Fruit fly (Drosophila melanogaster) whole organism, embryonic: ENCODE data around the gene CG31126.

ENCODE experiments used
- B-H2 ChIP-seq: fragments of 200-800 bp; sonication (Bioruptor generic); optimal IDR thresholded peaks from 2 replicates; lab custom pipeline; 2018; ENCODE audit warnings: missing biosample characterization, mild to moderate bottlenecking, missing genetic modification characterization
- Bgb ChIP-seq: fragments of 200-800 bp; sonication (Bioruptor generic); IDR thresholded peaks from 2 replicates; pipeline ENCODE4 v1.3.6; 2022; ENCODE audit warnings: missing biosample characterization, missing genetic modification characterization; ENCODE audit not compliant: partially characterized antibody
- CG10267 ChIP-seq: fragments of 200-800 bp; sonication (Bioruptor generic); optimal IDR thresholded peaks from 2 replicates; lab custom pipeline; 2018; ENCODE audit warnings: missing biosample characterization, mild to moderate bottlenecking, missing genetic modification characterization, moderate library complexity
- CG12391 ChIP-seq: fragments of 200-800 bp; sonication (Bioruptor generic); optimal IDR thresholded peaks from 3 replicates; lab custom pipeline; 2018; ENCODE audit warnings: missing biosample characterization, mild to moderate bottlenecking, missing genetic modification characterization, moderate library complexity
- CG12659 ChIP-seq: fragments of 200-800 bp; sonication (Bioruptor generic); optimal IDR thresholded peaks from 3 replicates; lab custom pipeline; 2017; ENCODE audit warnings: mild to moderate bottlenecking, missing biosample characterization, missing genetic modification reagents, missing genetic modification characterization
- CG12942 ChIP-seq: fragments of 200-800 bp; sonication (Bioruptor generic); optimal IDR thresholded peaks from 3 replicates; lab custom pipeline; 2016; ENCODE audit warnings: missing biosample characterization, missing genetic modification characterization
- CG15601 ChIP-seq: fragments of 200-800 bp; sonication (Bioruptor generic); optimal IDR thresholded peaks from 3 replicates; lab custom pipeline; 2019; ENCODE audit warnings: missing biosample characterization, mild to moderate bottlenecking, missing genetic modification characterization, moderate library complexity
- CG17186 ChIP-seq: fragments of 200-800 bp; sonication (Bioruptor generic); optimal IDR thresholded peaks from 3 replicates; lab custom pipeline; 2017; ENCODE audit warnings: missing biosample characterization, missing genetic modification reagents, missing genetic modification characterization
- CG2120 ChIP-seq: fragments of 200-800 bp; sonication (Bioruptor generic); optimal IDR thresholded peaks from 3 replicates; lab custom pipeline; 2016; ENCODE audit warnings: missing biosample characterization, missing genetic modification characterization
- CG2875 ChIP-seq: fragments of 200-800 bp; sonication (Bioruptor generic); optimal IDR thresholded peaks from 2 replicates; lab custom pipeline; 2017; ENCODE audit warnings: missing biosample characterization, mild to moderate bottlenecking, missing genetic modification characterization, missing genetic modification reagents
- CG2889 ChIP-seq: fragments of 200-800 bp; sonication (Bioruptor generic); IDR thresholded peaks from 3 replicates; pipeline ENCODE4 v1.3.6; 2022; ENCODE audit warnings: missing biosample characterization, missing genetic modification characterization
- CG3281 ChIP-seq: fragments of 200-800 bp; sonication (Bioruptor generic); optimal IDR thresholded peaks from 3 replicates; lab custom pipeline; 2017; ENCODE audit warnings: missing biosample characterization, mild to moderate bottlenecking, missing genetic modification characterization
- CG33213 ChIP-seq: fragments of 200-800 bp; sonication (Bioruptor generic); optimal IDR thresholded peaks from 3 replicates; lab custom pipeline; 2016; ENCODE audit warnings: missing biosample characterization, missing genetic modification characterization
- CG34422 ChIP-seq: fragments of 200-800 bp; sonication (Bioruptor generic); IDR thresholded peaks from 3 replicates; pipeline ENCODE4 v1.3.6; 2022; ENCODE audit warnings: missing biosample characterization, missing genetic modification characterization
- CG7928 ChIP-seq: fragments of 200-800 bp; sonication (Bioruptor generic); optimal IDR thresholded peaks from 2 replicates; lab custom pipeline; 2017; ENCODE audit warnings: missing biosample characterization, mild to moderate bottlenecking, missing genetic modification characterization
- CG7987 ChIP-seq: fragments of 200-800 bp; sonication (Bioruptor generic); optimal IDR thresholded peaks from 2 replicates; lab custom pipeline; 2018; ENCODE audit warnings: missing biosample characterization, mild to moderate bottlenecking, missing genetic modification characterization, moderate library complexity
- CG8089 ChIP-seq: fragments of 200-800 bp; sonication (Bioruptor generic); optimal IDR thresholded peaks from 3 replicates; lab custom pipeline; 2016; ENCODE audit warnings: missing biosample characterization, missing genetic modification characterization
- CG8478 ChIP-seq: fragments of >200 bp; optimal IDR thresholded peaks from 2 replicates; lab custom pipeline; 2018
- CG9797 ChIP-seq: fragments of 200-800 bp; sonication (Bioruptor generic); optimal IDR thresholded peaks from 3 replicates; lab custom pipeline; 2018; ENCODE audit warnings: missing biosample characterization, mild to moderate bottlenecking, missing genetic modification characterization
- D ChIP-seq, 2 experiments: fragments of 200-800 bp in 1 of 2; fragments of >200 bp in 1 of 2; sonication (Bioruptor generic) in 1 of 2; optimal IDR thresholded peaks; 2 replicates in 1 of 2; 3 replicates in 1 of 2; lab custom pipeline; 2017; ENCODE audit warnings: mild to moderate bottlenecking in 1 of 2, missing biosample characterization in 1 of 2, missing genetic modification characterization in 1 of 2, missing genetic modification reagents in 1 of 2
- Deaf1 ChIP-seq: fragments of 200-800 bp; optimal IDR thresholded peaks from 3 replicates; lab custom pipeline; 2019; ENCODE audit warnings: missing biosample characterization, mild to moderate bottlenecking, missing genetic modification characterization, moderate library complexity
- E2f1 ChIP-seq: fragments of 200-800 bp; sonication (Bioruptor generic); IDR thresholded peaks from 2 replicates; pipeline ENCODE4 v1.3.6; 2022; ENCODE audit warnings: missing biosample characterization, missing genetic modification characterization
- Eip74EF ChIP-seq, 2 experiments: fragments of 200-800 bp in 1 of 2; fragments of >200 bp in 1 of 2; sonication (Bioruptor generic) in 1 of 2; optimal IDR thresholded peaks; 2 replicates each; lab custom pipeline; 2017 to 2019; ENCODE audit warnings: missing biosample characterization in 2 of 2, missing genetic modification characterization in 2 of 2, mild to moderate bottlenecking in 1 of 2, moderate library complexity in 1 of 2
- Ets65A ChIP-seq: fragments of 200-800 bp; sonication (Bioruptor generic); peaks from one replicate; lab custom pipeline; 2016; ENCODE audit warnings: missing biosample characterization, missing genetic modification characterization
- Ets97D ChIP-seq: fragments of 200-800 bp; sonication (Bioruptor generic); optimal IDR thresholded peaks from 3 replicates; lab custom pipeline; 2016; ENCODE audit warnings: missing biosample characterization, missing genetic modification characterization
- Lhr ChIP-seq: fragments of 200-800 bp; sonication (Bioruptor generic); optimal IDR thresholded peaks from 3 replicates; lab custom pipeline; 2017; ENCODE audit warnings: mild to moderate bottlenecking, missing biosample characterization, missing genetic modification reagents, missing genetic modification characterization
- MESR4 ChIP-seq: fragments of 200-800 bp; sonication (Bioruptor generic); optimal IDR thresholded peaks from 2 replicates; lab custom pipeline; 2018; ENCODE audit warnings: missing biosample characterization, mild to moderate bottlenecking, missing genetic modification characterization, moderate library complexity
- MTF-1 ChIP-seq: fragments of 200-800 bp; sonication (Bioruptor generic); optimal IDR thresholded peaks from 2 replicates; lab custom pipeline; 2018; ENCODE audit warnings: missing biosample characterization, mild to moderate bottlenecking, missing genetic modification characterization, borderline replicate concordance
- Max ChIP-seq: fragments of 200-800 bp; sonication (Bioruptor generic); optimal IDR thresholded peaks from 2 replicates; lab custom pipeline; 2016; ENCODE audit warnings: missing biosample characterization, mild to moderate bottlenecking, missing genetic modification characterization
- Myb ChIP-seq: fragments of 200-800 bp; sonication (Bioruptor generic); optimal IDR thresholded peaks from 2 replicates; lab custom pipeline; 2016; ENCODE audit warnings: missing biosample characterization, missing genetic modification characterization
- NfI ChIP-seq: fragments of 200-800 bp; sonication (Bioruptor generic); optimal IDR thresholded peaks from 3 replicates; lab custom pipeline; 2018; ENCODE audit warnings: missing biosample characterization, mild to moderate bottlenecking, missing genetic modification characterization, moderate library complexity
- Oli ChIP-seq: fragments of 200-800 bp; sonication (Bioruptor generic); optimal IDR thresholded peaks from 2 replicates; lab custom pipeline; 2018; ENCODE audit warnings: missing biosample characterization, mild to moderate bottlenecking, missing genetic modification characterization, moderate library complexity
- Sry-β ChIP-seq: fragments of 200-800 bp; sonication (Bioruptor generic); optimal IDR thresholded peaks from 2 replicates; lab custom pipeline; 2018; ENCODE audit warnings: missing biosample characterization, mild to moderate bottlenecking, missing genetic modification characterization, moderate library complexity
- Xbp1 ChIP-seq: fragments of 200-800 bp; sonication (Bioruptor generic); optimal IDR thresholded peaks from 3 replicates; lab custom pipeline; 2016; ENCODE audit warnings: missing biosample characterization, mild to moderate bottlenecking, missing genetic modification characterization
- ci ChIP-seq: fragments of 200-800 bp; sonication (Bioruptor generic); IDR thresholded peaks from 3 replicates; pipeline ENCODE4 v1.3.6; 2022; ENCODE audit warnings: missing biosample characterization, missing genetic modification characterization
- crol ChIP-seq: fragments of 200-800 bp; sonication (Bioruptor generic); IDR thresholded peaks from 2 replicates; pipeline ENCODE4 v1.3.6; 2022; ENCODE audit warnings: missing biosample characterization, missing genetic modification characterization
- crp ChIP-seq, 2 experiments: fragments of 200-800 bp; sonication (Bioruptor generic); optimal IDR thresholded peaks; 2 replicates in 1 of 2; 3 replicates in 1 of 2; lab custom pipeline; 2017; ENCODE audit warnings: missing biosample characterization in 2 of 2, missing genetic modification characterization in 2 of 2, mild to moderate bottlenecking in 1 of 2, moderate library complexity in 1 of 2
- fd64A ChIP-seq: fragments of 200-800 bp; sonication (Bioruptor generic); optimal IDR thresholded peaks from 3 replicates; lab custom pipeline; 2018; ENCODE audit warnings: missing biosample characterization, mild to moderate bottlenecking, missing genetic modification characterization
- gfzf ChIP-seq: fragments of 200-800 bp; sonication (Bioruptor generic); optimal IDR thresholded peaks from 2 replicates; lab custom pipeline; 2016; ENCODE audit warnings: missing biosample characterization, mild to moderate bottlenecking, missing genetic modification characterization, moderate library complexity
- hth ChIP-seq: fragments of >200 bp; optimal IDR thresholded peaks from 2 replicates; lab custom pipeline; 2017; ENCODE audit warnings: inconsistent platforms
- insv ChIP-seq, 2 experiments: fragments of 200-800 bp; sonication (Bioruptor generic); optimal IDR thresholded peaks; 3 replicates each; lab custom pipeline; 2016 to 2018; ENCODE audit warnings: missing biosample characterization in 2 of 2, missing genetic modification characterization in 2 of 2
- phol ChIP-seq: fragments of 200-800 bp; sonication (Bioruptor generic); optimal IDR thresholded peaks from 3 replicates; lab custom pipeline; 2018; ENCODE audit warnings: missing biosample characterization, mild to moderate bottlenecking, missing genetic modification characterization, moderate library complexity
- row ChIP-seq: fragments of 200-800 bp; sonication (Bioruptor generic); IDR thresholded peaks from 3 replicates; pipeline ENCODE4 v1.3.6; 2022; ENCODE audit warnings: missing biosample characterization, missing genetic modification characterization
- sna ChIP-seq: fragments of 200-800 bp; sonication (Bioruptor generic); IDR thresholded peaks from 2 replicates; pipeline ENCODE4 v1.3.6; 2022; ENCODE audit warnings: missing biosample characterization, missing genetic modification characterization; ENCODE audit not compliant: partially characterized antibody
- sob ChIP-seq: fragments of 200-800 bp; sonication (Bioruptor generic); IDR thresholded peaks from 2 replicates; pipeline ENCODE4 v1.3.6; 2022; ENCODE audit warnings: missing biosample characterization, missing genetic modification characterization
- tx ChIP-seq: fragments of 200-800 bp; sonication (Bioruptor generic); optimal IDR thresholded peaks from 2 replicates; lab custom pipeline; 2016; ENCODE audit warnings: missing biosample characterization, missing genetic modification characterization
- unpg ChIP-seq: fragments of 200-800 bp; sonication (Bioruptor generic); optimal IDR thresholded peaks from 3 replicates; lab custom pipeline; 2018; ENCODE audit warnings: missing biosample characterization, mild to moderate bottlenecking, missing genetic modification characterization, moderate library complexity
- yki ChIP-seq: fragments of >200 bp; optimal IDR thresholded peaks from 3 replicates; lab custom pipeline; 2018
- z ChIP-seq: fragments of 200-800 bp; sonication (Bioruptor generic); IDR thresholded peaks from 3 replicates; pipeline ENCODE4 v1.3.6; 2022; ENCODE audit warnings: missing biosample characterization, missing genetic modification characterization

The CG31126 gene

DNA sequence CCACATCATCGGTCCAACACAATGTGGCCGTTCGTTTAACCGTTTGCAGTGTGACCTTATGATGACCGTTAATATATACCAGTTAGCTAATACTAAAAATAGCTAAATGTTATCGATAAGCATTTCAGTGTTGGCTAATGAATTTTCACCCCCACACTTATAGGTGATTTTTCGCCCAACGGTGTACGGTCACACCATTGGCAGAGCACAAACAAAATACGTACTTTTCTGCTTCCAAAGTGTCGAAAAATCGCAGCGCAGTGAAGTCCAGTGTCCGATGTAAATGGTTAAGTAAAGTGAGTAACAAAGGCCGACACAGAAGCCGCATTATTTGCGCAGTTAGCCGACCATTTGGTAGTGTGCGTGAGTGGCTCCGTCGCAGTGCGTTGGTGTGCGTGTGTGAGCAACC, 33.9 kb upstream of the CG31126 start, which contains the start of the genes Syx18 and atl (continued):
- TF ChIP-seq CG33213 (GFP tag; lab: Kevin White, UChicago) (peak; percentile 75), unpg (peak; percentile 37), tx (GFP tag; lab: Kevin White, UChicago) (no peak), sna (GFP tag; lab: Robert Waterston, UW) (peak; percentile 54), CG2120 (GFP tag; lab: Kevin White, UChicago) (peak; percentile 28), D (optimal IDR thresholded peaks at IDR 0.05; lab: Kevin White, UChicago) (peak; percentile 82), D (GFP tag; optimal IDR thresholded peaks at IDR 0.05; lab: Kevin White, UChicago) (no peak), crp (GFP tag; optimal IDR thresholded peaks at IDR 0.05; lab: Kevin White, UChicago) (peak in 1 of 2 experiments; percentile 23), E2f1 (GFP tag; lab: Robert Waterston, UW) (no peak), CG2889 (GFP tag; lab: Robert Waterston, UW) (no peak), yki (no peak), Oli (no peak), CG7987 (GFP tag; lab: Kevin White, UChicago) (no peak), crol (no peak), Myb (peak; percentile 92), hth (no peak), ci (GFP tag; lab: Robert Waterston, UW) (peak; percentile 36; the same call in 2 of the 3 replicates), gfzf (GFP tag; lab: Kevin White, UChicago) (peak; percentile 99), sob (peak; percentile 54; the same call in 1 of the 2 replicates), fd64A (GFP tag; lab: Kevin White, UChicago) (peak; percentile 14), CG3281 (no peak), NfI (GFP tag; lab: Kevin White, UChicago) (peak; percentile 5), Ets97D (GFP tag; lab: Kevin White, UChicago) (peak; percentile 83), CG12659 (GFP tag; lab: Kevin White, UChicago) (peak; percentile 88), CG12391 (tag; lab: Kevin White, UChicago) (peak; percentile 38), Max (GFP tag; lab: Kevin White, UChicago) (peak; percentile 3), CG17186 (GFP tag; lab: Kevin White, UChicago) (peak; percentile 48), Sry-β (GFP tag; lab: Kevin White, UChicago) (peak; percentile 60), Xbp1 (GFP tag; lab: Kevin White, UChicago) (peak; percentile 71), MESR4 (peak; percentile 96), CG10267 (peak; percentile 98), CG15601 (tag; lab: Kevin White, UChicago) (peak; percentile 18), MTF-1 (GFP tag; lab: Kevin White, UChicago) (peak; percentile 43), phol (peak; percentile 47), z (GFP tag; lab: Robert Waterston, UW) (no peak), CG7928 (GFP tag; lab: Kevin White, UChicago) (peak; percentile 24), Ets65A (GFP tag; lab: Kevin White, UChicago) (peak; percentile 90), Eip74EF (GFP tag; optimal IDR thresholded peaks at IDR 0.05; lab: Kevin White, UChicago) (peak in 1 of 2 experiments; percentile 19), B-H2 (GFP tag; lab: Kevin White, UChicago) (peak; percentile 30), CG12942 (no peak), Bgb (GFP tag; lab: Robert Waterston, UW) (peak; percentile 32; the same call in 1 of the 2 replicates), CG9797 (GFP tag; lab: Kevin White, UChicago) (peak; percentile 100), CG2875 (peak; percentile 23), row (0 out of 3 replicates have a peak, but pooled peaks have one; percentile 9), CG8089 (no peak), CG8478 (lab: Kevin White, UChicago) (peak; percentile 38), Deaf1 (tag; lab: Kevin White, UChicago) (no peak), CG34422 (GFP tag; lab: Robert Waterston, UW) (peak; percentile 36; the same call in 1 of the 3 replicates), insv (GFP tag; optimal IDR thresholded peaks at IDR 0.05; lab: Kevin White, UChicago) (peak in 1 of 2 experiments; percentile 45), Lhr (GFP tag; lab: Kevin White, UChicago) (peak; percentile 72)
